Worm (Caenorhabditis elegans) whole organism, L3 larva: ENCODE results near the gene F31F4.17.

Experiments used
- ceh-16 ChIP-seq: sonication (generic microtip); optimal IDR thresholded peaks from 2 replicates; lab custom pipeline; 2017; ENCODE audit warnings: missing biosample characterization, missing genetic modification characterization
- elt-3 ChIP-seq, 3 experiments: fragments of 150-350 bp in 1 of 3; sonication (generic microtip) in 2 of 3; optimal IDR thresholded peaks; 2 replicates in 2 of 3; 4 replicates in 1 of 3; lab custom pipeline; 2014 to 2017; ENCODE audit warnings: missing biosample characterization in 3 of 3, missing genetic modification characterization in 3 of 3
- fkh-2 ChIP-seq: fragments of 150-350 bp; optimal IDR thresholded peaks from 2 replicates; lab custom pipeline; 2014; ENCODE audit warnings: missing biosample characterization, missing genetic modification reagents, missing genetic modification characterization
- lin-39 ChIP-seq: fragments of 150-350 bp; optimal IDR thresholded peaks from 2 replicates; lab custom pipeline; 2018; ENCODE audit warnings: missing biosample characterization, missing genetic modification reagents, missing genetic modification characterization
- nfya-1 ChIP-seq: sonication (generic microtip); optimal IDR thresholded peaks from 2 replicates; lab custom pipeline; 2017; ENCODE audit warnings: missing genetic modification characterization, mild to moderate bottlenecking, missing compliant biosample characterization, antibody characterized with exemption, moderate library complexity; ENCODE audit not compliant: insufficient read depth
- nhr-12 ChIP-seq: fragments of 150-350 bp; optimal IDR thresholded peaks from 2 replicates; lab custom pipeline; 2014; ENCODE audit warnings: missing biosample characterization, missing genetic modification characterization
- pha-4 ChIP-seq: fragments of 150-350 bp; optimal IDR thresholded peaks from 2 replicates; lab custom pipeline; 2014; ENCODE audit warnings: missing biosample characterization, missing genetic modification reagents, missing genetic modification characterization
- pqm-1 ChIP-seq: fragments of 150-350 bp; optimal IDR thresholded peaks from 2 replicates; lab custom pipeline; 2017; ENCODE audit warnings: missing biosample characterization, missing genetic modification characterization, inconsistent platforms
- snpc-4 ChIP-seq: fragments of 150-350 bp; optimal IDR thresholded peaks from 2 replicates; lab custom pipeline; 2014; ENCODE audit warnings: missing biosample characterization, missing genetic modification characterization
- unc-62 ChIP-seq: fragments of 150-350 bp; sonication (generic microtip); optimal IDR thresholded peaks from 4 replicates; lab custom pipeline; 2014; ENCODE audit warnings: missing biosample characterization, missing genetic modification reagents, missing genetic modification characterization
- ztf-4 ChIP-seq: fragments of 150-350 bp; optimal IDR thresholded peaks from 2 replicates; lab custom pipeline; 2014; ENCODE audit warnings: missing biosample characterization, missing genetic modification characterization

ce11 chrV:622902-623301 lies 37.2 kb downstream of the F31F4.17 start, which contains the start of gene F48G7.5:
- TF ChIP-seq pqm-1 (tag; lab: Kevin White, UChicago): peak; percentile 64
- TF ChIP-seq elt-3 (tag; optimal IDR thresholded peaks at IDR 0.05; lab: Kevin White, UChicago): no peak
- TF ChIP-seq nfya-1 (tag; lab: Kevin White, UChicago): no peak
- TF ChIP-seq unc-62 (GFP tag; lab: Kevin White, UChicago): no peak
- no peak for TF ChIP-seq nhr-12 (tag; lab: Kevin White, UChicago)
- TF ChIP-seq lin-39 (tag; lab: Kevin White, UChicago): no peak
- TF ChIP-seq fkh-2 (tag; lab: Kevin White, UChicago): no peak
- TF ChIP-seq ztf-4 (tag; lab: Kevin White, UChicago): no peak
- no peak for TF ChIP-seq snpc-4 (tag; lab: Kevin White, UChicago)
- peak; percentile 36 for TF ChIP-seq pha-4
- TF ChIP-seq ceh-16 (tag; lab: Kevin White, UChicago): no peak
